Worm (Caenorhabditis elegans) whole organism, mixed stage, embryonic: Measurements from ENCODE around the gene E02H9.13.
A peak's percentile ranks its signal among the peaks of the same experiment; 100 is the strongest.

Experiments
- M03D4.4 ChIP-seq: sonication (generic microtip); optimal IDR thresholded peaks from 2 replicates; lab custom pipeline; 2017; ENCODE audit warnings: mild to moderate bottlenecking, missing genetic modification characterization, missing compliant biosample characterization
- bed-3 ChIP-seq: fragments of 200-800 bp; sonication (Bioruptor generic); optimal IDR thresholded peaks from 3 replicates; lab custom pipeline; 2018; ENCODE audit warnings: mild to moderate bottlenecking, missing genetic modification characterization, moderate library complexity, missing compliant biosample characterization
- blmp-1 ChIP-seq: fragments of 150-350 bp; optimal IDR thresholded peaks from 2 replicates; lab custom pipeline; 2014; ENCODE audit warnings: missing biosample characterization, missing genetic modification characterization
- ceh-39 ChIP-seq: fragments of 150-350 bp; optimal IDR thresholded peaks from 2 replicates; lab custom pipeline; 2014; ENCODE audit warnings: missing biosample characterization, missing genetic modification characterization
- ceh-43 ChIP-seq: fragments of 200-800 bp; sonication (Bioruptor generic); optimal IDR thresholded peaks from 2 replicates; lab custom pipeline; 2018; ENCODE audit warnings: mild to moderate bottlenecking, missing genetic modification characterization, moderate library complexity, missing compliant biosample characterization
- ceh-83 ChIP-seq: fragments of 200-800 bp; sonication (Bioruptor generic); optimal IDR thresholded peaks from 2 replicates; lab custom pipeline; 2018; ENCODE audit warnings: mild to moderate bottlenecking, missing genetic modification characterization, missing compliant biosample characterization
- ces-1 ChIP-seq: fragments of 150-350 bp; optimal IDR thresholded peaks from 2 replicates; lab custom pipeline; 2014; ENCODE audit warnings: missing biosample characterization, missing genetic modification reagents, missing genetic modification characterization
- cnd-1 ChIP-seq: fragments of 200-800 bp; sonication (Bioruptor generic); optimal IDR thresholded peaks from 2 replicates; lab custom pipeline; 2018; ENCODE audit warnings: mild to moderate bottlenecking, missing genetic modification characterization, missing compliant biosample characterization
- drap-1 ChIP-seq: fragments of 200-800 bp; sonication (Bioruptor generic); optimal IDR thresholded peaks from 3 replicates; lab custom pipeline; 2018; ENCODE audit warnings: mild to moderate bottlenecking, missing genetic modification characterization, missing compliant biosample characterization
- elt-1 ChIP-seq: sonication (generic microtip); optimal IDR thresholded peaks from 2 replicates; lab custom pipeline; 2017; ENCODE audit warnings: missing genetic modification characterization, mild to moderate bottlenecking, missing compliant biosample characterization, antibody characterized with exemption, moderate library complexity, borderline replicate concordance; ENCODE audit not compliant: insufficient read depth
- elt-3 ChIP-seq: fragments of 150-350 bp; optimal IDR thresholded peaks from 2 replicates; lab custom pipeline; 2014; ENCODE audit warnings: missing biosample characterization, missing genetic modification characterization
- flh-1 ChIP-seq: fragments of 200-800 bp; sonication (Bioruptor generic); optimal IDR thresholded peaks from 2 replicates; lab custom pipeline; 2018; ENCODE audit warnings: mild to moderate bottlenecking, missing genetic modification characterization, moderate library complexity, missing compliant biosample characterization
- ham-2 ChIP-seq: fragments of 200-800 bp; sonication (Bioruptor generic); optimal IDR thresholded peaks from 2 replicates; lab custom pipeline; 2018; ENCODE audit warnings: mild to moderate bottlenecking, missing genetic modification characterization, missing compliant biosample characterization
- hlh-1 ChIP-seq: fragments of 150-350 bp; optimal IDR thresholded peaks from 2 replicates; lab custom pipeline; 2014; ENCODE audit warnings: missing biosample characterization, missing genetic modification reagents, missing genetic modification characterization
- lin-13 ChIP-seq: fragments of 150-350 bp; optimal IDR thresholded peaks from 2 replicates; lab custom pipeline; 2014; ENCODE audit warnings: missing biosample characterization, missing genetic modification characterization
- lin-32 ChIP-seq: fragments of 200-800 bp; sonication (Bioruptor generic); optimal IDR thresholded peaks from 2 replicates; lab custom pipeline; 2018; ENCODE audit warnings: mild to moderate bottlenecking, missing genetic modification characterization, missing compliant biosample characterization
- lsy-2 ChIP-seq: fragments of 150-350 bp; optimal IDR thresholded peaks from 2 replicates; lab custom pipeline; 2014; ENCODE audit warnings: missing biosample characterization, missing genetic modification characterization
- mab-5 ChIP-seq: fragments of 150-350 bp; optimal IDR thresholded peaks from 2 replicates; lab custom pipeline; 2014; ENCODE audit warnings: missing biosample characterization, missing genetic modification characterization
- mep-1 ChIP-seq: fragments of 150-350 bp; optimal IDR thresholded peaks from 2 replicates; lab custom pipeline; 2017; ENCODE audit warnings: missing biosample characterization, missing genetic modification reagents, missing genetic modification characterization, inconsistent platforms
- mls-2 ChIP-seq: sonication (generic microtip); optimal IDR thresholded peaks from 2 replicates; lab custom pipeline; 2016; ENCODE audit warnings: mild to moderate bottlenecking, missing genetic modification characterization, moderate library complexity, missing compliant biosample characterization
- nhr-12 ChIP-seq: fragments of 150-350 bp; optimal IDR thresholded peaks from 2 replicates; lab custom pipeline; 2014; ENCODE audit warnings: missing biosample characterization, missing genetic modification characterization
- nhr-2 ChIP-seq: fragments of 150-350 bp; optimal IDR thresholded peaks from 2 replicates; lab custom pipeline; 2014; ENCODE audit warnings: missing biosample characterization, missing genetic modification characterization
- nhr-237 ChIP-seq: fragments of 150-350 bp; optimal IDR thresholded peaks from 2 replicates; lab custom pipeline; 2014; ENCODE audit warnings: missing biosample characterization, missing genetic modification characterization
- nhr-28 ChIP-seq: fragments of 150-350 bp; optimal IDR thresholded peaks from 2 replicates; lab custom pipeline; 2014; ENCODE audit warnings: missing biosample characterization, missing genetic modification characterization
- nhr-76 ChIP-seq: sonication (generic microtip); optimal IDR thresholded peaks from 2 replicates; lab custom pipeline; 2017; ENCODE audit warnings: missing biosample characterization, missing genetic modification characterization
- pha-4 ChIP-seq: fragments of 150-350 bp; optimal IDR thresholded peaks from 2 replicates; lab custom pipeline; 2018; ENCODE audit warnings: missing biosample characterization, missing genetic modification reagents, missing genetic modification characterization
- sem-2 ChIP-seq: fragments of 200-800 bp; sonication (Bioruptor generic); optimal IDR thresholded peaks from 2 replicates; lab custom pipeline; 2018; ENCODE audit warnings: mild to moderate bottlenecking, missing genetic modification characterization, missing compliant biosample characterization
- snpc-4 ChIP-seq: fragments of 150-350 bp; optimal IDR thresholded peaks from 2 replicates; lab custom pipeline; 2014; ENCODE audit warnings: missing biosample characterization, missing genetic modification characterization
- sptf-1 ChIP-seq: sonication (generic microtip); optimal IDR thresholded peaks from 2 replicates; lab custom pipeline; 2017; ENCODE audit warnings: mild to moderate bottlenecking, missing genetic modification characterization, moderate library complexity, missing compliant biosample characterization
- tbx-8 ChIP-seq: fragments of 200-800 bp; sonication (Bioruptor generic); optimal IDR thresholded peaks from 2 replicates; lab custom pipeline; 2018; ENCODE audit warnings: mild to moderate bottlenecking, missing genetic modification characterization, moderate library complexity, missing compliant biosample characterization
- unc-120 ChIP-seq: sonication (generic microtip); optimal IDR thresholded peaks from 2 replicates; lab custom pipeline; 2017; ENCODE audit warnings: missing genetic modification characterization, missing compliant biosample characterization; ENCODE audit not compliant: poor library complexity, severe bottlenecking
- unc-39 ChIP-seq: fragments of 150-350 bp; optimal IDR thresholded peaks from 2 replicates; lab custom pipeline; 2014; ENCODE audit warnings: missing biosample characterization, missing genetic modification characterization
- unc-62 ChIP-seq: fragments of 150-350 bp; optimal IDR thresholded peaks from 2 replicates; lab custom pipeline; 2014; ENCODE audit warnings: missing biosample characterization, missing genetic modification reagents, missing genetic modification characterization
- zip-8 ChIP-seq: fragments of 150-350 bp; optimal IDR thresholded peaks from 2 replicates; lab custom pipeline; 2014; ENCODE audit warnings: missing biosample characterization, missing genetic modification characterization
- ztf-11 ChIP-seq: fragments of 150-350 bp; optimal IDR thresholded peaks from 2 replicates; lab custom pipeline; 2014; ENCODE audit warnings: missing biosample characterization, missing genetic modification characterization

The E02H9.13 gene

DNA sequence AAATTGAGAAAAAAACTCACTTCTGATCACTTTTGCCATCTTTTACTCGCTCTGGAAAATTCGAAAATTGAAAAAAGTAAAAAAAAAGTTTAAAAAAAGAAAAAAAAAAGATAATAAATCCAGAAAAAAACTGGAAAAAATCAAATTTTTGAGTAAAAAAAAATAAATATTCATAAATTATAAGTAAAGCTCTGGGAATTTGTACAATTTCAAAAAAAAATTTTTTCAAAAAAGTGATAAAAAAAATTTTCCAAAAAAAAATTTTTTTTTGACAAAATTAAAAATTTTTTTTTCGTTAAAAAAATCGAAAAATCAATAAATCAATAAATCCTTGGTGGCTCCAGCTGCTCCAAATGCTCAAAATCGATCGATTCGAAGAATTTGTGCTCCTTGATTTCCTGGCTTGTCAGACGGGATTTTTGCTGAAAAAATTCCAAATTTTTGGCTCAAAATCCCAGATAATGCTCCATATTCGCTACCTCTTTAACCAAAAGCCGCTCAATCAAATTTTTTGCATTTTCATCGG lies 27.6 kb downstream of the E02H9.13 start, which contains the start of gene mrpl-30:
mrpl-30 (minus strand) TSS at position 51 of the 526 bp plus-strand sequence.
- no peak for TF ChIP-seq sptf-1 (tag; lab: Kevin White, UChicago)
- no peak for TF ChIP-seq lin-32
- TF ChIP-seq mab-5 (tag; lab: Kevin White, UChicago) = no peak
- no peak for TF ChIP-seq snpc-4 (tag; lab: Kevin White, UChicago)
- TF ChIP-seq lsy-2 (tag; lab: Kevin White, UChicago) = no peak
- TF ChIP-seq drap-1 (GFP tag; lab: Kevin White, UChicago) = no peak
- no peak for TF ChIP-seq unc-39 (tag; lab: Kevin White, UChicago)
- TF ChIP-seq flh-1 (GFP tag; lab: Kevin White, UChicago) = no peak
- TF ChIP-seq blmp-1 = no peak
- no peak for TF ChIP-seq ztf-11 (tag; lab: Kevin White, UChicago)
- no peak for TF ChIP-seq ceh-39 (tag; lab: Kevin White, UChicago)
- TF ChIP-seq sem-2 (GFP tag; lab: Kevin White, UChicago) = no peak
- no peak for TF ChIP-seq nhr-76 (tag; lab: Kevin White, UChicago)
- TF ChIP-seq nhr-237 = no peak

DNA sequence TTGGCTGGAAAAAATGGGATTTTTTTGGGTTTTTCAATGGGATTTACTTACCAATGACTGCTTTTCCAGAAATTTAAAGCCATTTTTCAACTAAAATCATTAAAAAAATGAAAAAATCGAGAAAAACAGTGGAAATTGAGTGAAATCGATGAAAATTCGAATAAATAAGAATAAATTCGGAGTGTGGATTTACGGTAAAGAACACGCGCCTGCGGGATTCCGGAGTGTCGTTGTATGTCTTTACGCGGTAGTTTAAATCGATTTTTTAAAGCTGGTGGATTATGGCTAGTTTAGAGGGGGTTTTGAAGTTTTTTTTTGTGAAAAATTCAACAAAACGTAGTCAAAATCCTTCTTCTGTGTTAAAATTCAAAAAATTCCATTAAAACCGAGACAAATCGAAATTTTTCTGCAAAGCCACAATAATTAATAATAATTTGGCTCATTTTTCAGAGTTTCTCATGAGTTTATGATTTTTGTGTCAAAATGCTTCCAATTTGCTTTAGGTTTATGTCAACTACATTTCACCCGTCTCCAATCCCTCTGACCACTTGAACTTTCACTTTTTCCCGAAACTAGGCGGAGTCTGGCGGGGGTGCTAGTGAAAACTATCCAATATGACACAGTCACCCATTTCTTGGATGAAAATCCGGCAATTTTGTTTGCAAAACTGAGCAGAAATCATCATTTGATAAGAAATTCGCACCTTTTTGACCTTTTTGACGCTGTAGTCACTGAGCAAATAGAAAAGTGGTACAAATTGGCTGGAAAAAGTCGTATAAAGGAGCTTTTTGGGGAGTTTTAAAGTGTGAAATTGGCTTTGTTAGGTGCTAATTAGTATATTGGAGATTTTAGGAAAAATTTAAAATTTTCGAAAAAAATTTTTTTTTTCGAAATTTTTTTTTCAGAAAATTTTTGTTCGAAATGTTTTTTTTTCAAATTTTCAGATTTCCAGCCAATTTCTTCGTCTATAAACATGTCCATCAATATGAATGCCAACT lies 37.1 kb downstream of the E02H9.13 start, which contains the start of the genes cic-1 and strm-1:
cic-1 (minus strand) TSS at position 96 of the 998 bp plus-strand sequence.
strm-1 (plus strand) TSS at position 945 of the 998 bp plus-strand sequence.
- no peak for TF ChIP-seq nhr-12 (tag; lab: Kevin White, UChicago)
- peak; percentile 11 for TF ChIP-seq mab-5 (tag; lab: Kevin White, UChicago)
- no peak for TF ChIP-seq elt-3 (tag; lab: Kevin White, UChicago)
- no peak for TF ChIP-seq unc-39 (tag; lab: Kevin White, UChicago)
- no peak for TF ChIP-seq bed-3 (GFP tag; lab: Kevin White, UChicago)
- TF ChIP-seq elt-1 (tag; lab: Kevin White, UChicago) = no peak
- no peak for TF ChIP-seq nhr-2 (tag; lab: Kevin White, UChicago)
- no peak for TF ChIP-seq M03D4.4 (tag; lab: Kevin White, UChicago)
- no peak for TF ChIP-seq snpc-4 (tag; lab: Kevin White, UChicago)
- TF ChIP-seq ztf-11 (tag; lab: Kevin White, UChicago) = no peak
- TF ChIP-seq flh-1 (GFP tag; lab: Kevin White, UChicago) = no peak
- TF ChIP-seq mls-2 (tag; lab: Kevin White, UChicago) = no peak
- peak; percentile 77 for TF ChIP-seq ces-1
- TF ChIP-seq sptf-1 (tag; lab: Kevin White, UChicago) = no peak
- TF ChIP-seq ceh-39 (tag; lab: Kevin White, UChicago) = no peak
- TF ChIP-seq blmp-1 = peak; percentile 94
- TF ChIP-seq nhr-237 = peak; percentile 20
- no peak for TF ChIP-seq sem-2 (GFP tag; lab: Kevin White, UChicago)
- no peak for TF ChIP-seq drap-1 (GFP tag; lab: Kevin White, UChicago)
- TF ChIP-seq mep-1 = no peak
- peak; percentile 40 for TF ChIP-seq ham-2 (GFP tag; lab: Kevin White, UChicago)
- TF ChIP-seq zip-8 (tag; lab: Kevin White, UChicago) = no peak
- peak; percentile 30 for TF ChIP-seq lin-13 (tag; lab: Kevin White, UChicago)
- no peak for TF ChIP-seq nhr-28 (tag; lab: Kevin White, UChicago)
- no peak for TF ChIP-seq pha-4 (tag; lab: Kevin White, UChicago)
- TF ChIP-seq unc-62 = no peak
- TF ChIP-seq cnd-1 = no peak
- no peak for TF ChIP-seq ceh-43
- TF ChIP-seq tbx-8 (GFP tag; lab: Kevin White, UChicago) = no peak
- TF ChIP-seq nhr-76 (tag; lab: Kevin White, UChicago) = no peak
- peak; percentile 38 for TF ChIP-seq unc-120 (tag; lab: Kevin White, UChicago)
- no peak for TF ChIP-seq ceh-83 (GFP tag; lab: Kevin White, UChicago)
- no peak for TF ChIP-seq lin-32
- no peak for TF ChIP-seq hlh-1
- TF ChIP-seq lsy-2 (tag; lab: Kevin White, UChicago) = peak; percentile 51
